Worm (Caenorhabditis elegans) whole organism, L1 larva: ENCODE results near the gene cgh-1.

Source experiments
- blmp-1 ChIP-seq: fragments of 150-350 bp; optimal IDR thresholded peaks from 2 replicates; lab custom pipeline; 2014; ENCODE audit warnings: missing biosample characterization, missing genetic modification characterization
- ceh-82 ChIP-seq, 3 experiments: fragments of 150-350 bp in 1 of 3; sonication (generic microtip) in 2 of 3; optimal IDR thresholded peaks; 2 replicates each; lab custom pipeline; 2014 to 2017; ENCODE audit warnings: missing biosample characterization in 3 of 3, missing genetic modification characterization in 3 of 3
- ceh-88 ChIP-seq: fragments of 200-800 bp; sonication (Bioruptor generic); IDR thresholded peaks from 2 replicates; pipeline ENCODE4 v1.3.6; 2022; ENCODE audit warnings: missing genetic modification characterization, missing compliant biosample characterization
- dpl-1 ChIP-seq, 3 experiments: fragments of 150-350 bp in 2 of 3; sonication (generic microtip) in 1 of 3; optimal IDR thresholded peaks; 2 replicates each; lab custom pipeline; 2014 to 2017; ENCODE audit warnings: missing biosample characterization in 3 of 3, missing genetic modification characterization in 3 of 3, missing genetic modification reagents in 3 of 3
- jun-1 ChIP-seq: fragments of 150-350 bp; optimal IDR thresholded peaks from 2 replicates; lab custom pipeline; 2014; ENCODE audit warnings: missing biosample characterization, missing genetic modification reagents, missing genetic modification characterization
- nhr-84 ChIP-seq: sonication (generic microtip); optimal IDR thresholded peaks from 2 replicates; lab custom pipeline; 2017; ENCODE audit warnings: missing biosample characterization, missing genetic modification characterization

ce11 chrIII:7456640-7457039, 41.0 kb downstream of the cgh-1 start, which contains the start of gene Y69F12A.1:
- TF ChIP-seq blmp-1 (tag; lab: Kevin White, UChicago) (no peak), nhr-84 (no peak), ceh-82 (tag; optimal IDR thresholded peaks at IDR 0.05; lab: Kevin White, UChicago) (no peak), jun-1 (no peak), ceh-88 (GFP tag; lab: Robert Waterston, UW) (no peak), dpl-1 (GFP tag; optimal IDR thresholded peaks at IDR 0.05; lab: Kevin White, UChicago) (no peak)
